Fruit fly (Drosophila melanogaster) Kc167 (cell line): ENCODE results near the gene ast.
A peak's percentile ranks its signal among the peaks of the same experiment; 100 is the strongest.

Experiments used
- Myc ChIP-seq: fragments of >200 bp; optimal IDR thresholded peaks from 2 replicates; lab custom pipeline; 2017; ENCODE audit warnings: missing external identifiers
- Sin3A ChIP-seq: fragments of >200 bp; optimal IDR thresholded peaks from 2 replicates; lab custom pipeline; 2018; ENCODE audit warnings: missing external identifiers
- h ChIP-seq: fragments of >200 bp; optimal IDR thresholded peaks from 3 replicates; lab custom pipeline; 2018; ENCODE audit warnings: missing external identifiers
- insv ChIP-seq: fragments of >200 bp; optimal IDR thresholded peaks from 3 replicates; lab custom pipeline; 2018; ENCODE audit warnings: missing external identifiers
- psq ChIP-seq: fragments of >200 bp; optimal IDR thresholded peaks from 2 replicates; lab custom pipeline; 2017; ENCODE audit warnings: missing external identifiers
- ttk ChIP-seq: sonication (Bioruptor generic); optimal IDR thresholded peaks from 2 replicates; lab custom pipeline; 2017; ENCODE audit warnings: missing external identifiers

ast gene

dm6 chr2L:1077469-1077993, at the start of gene ast, which contains the start of gene S:
Gene ast (plus strand): TSS chr2L:1077948.
Gene S (minus strand): TSS chr2L:1077815.
- no peak for TF ChIP-seq psq (lab: Kevin White, UChicago)
- TF ChIP-seq Sin3A (lab: Kevin White, UChicago) = peak; percentile 91
- no peak for TF ChIP-seq h (lab: Kevin White, UChicago)

dm6 chr2L:1036811-1037296, 40.9 kb upstream of the ast start, which contains the start of gene gNacalpha:
Gene gNacalpha (plus strand): TSS chr2L:1037246.
- TF ChIP-seq psq (lab: Kevin White, UChicago) (no peak), insv (lab: Kevin White, UChicago) (no peak), ttk (lab: Kevin White, UChicago) (no peak), h (lab: Kevin White, UChicago) (no peak), Sin3A (lab: Kevin White, UChicago) (no peak), Myc (no peak)

dm6 chr2L:1043195-1043990, 34.4 kb upstream of the ast start:
- TF ChIP-seq h (lab: Kevin White, UChicago) (no peak), ttk (lab: Kevin White, UChicago) (no peak), insv (lab: Kevin White, UChicago) (no peak), Sin3A (lab: Kevin White, UChicago) (no peak), psq (lab: Kevin White, UChicago) (no peak), Myc (no peak)

dm6 chr2L:1047245-1047644, 30.5 kb upstream of the ast start:
- TF ChIP-seq Sin3A (lab: Kevin White, UChicago) = no peak

dm6 chr2L:1047965-1048364, 29.8 kb upstream of the ast start, which contains the start of gene IA-2:
Gene IA-2 (minus strand): TSS chr2L:1048053.
- TF ChIP-seq Myc (no peak), psq (lab: Kevin White, UChicago) (no peak), ttk (lab: Kevin White, UChicago) (no peak), insv (lab: Kevin White, UChicago) (no peak), Sin3A (lab: Kevin White, UChicago) (no peak), h (lab: Kevin White, UChicago) (no peak)

- TF ChIP-seq Myc (no peak), h (lab: Kevin White, UChicago) (no peak), insv (lab: Kevin White, UChicago) (no peak), Sin3A (lab: Kevin White, UChicago) (no peak), psq (lab: Kevin White, UChicago) (no peak), ttk (lab: Kevin White, UChicago) (no peak)
Measured at dm6 chr2L:1048427-1048826, 29.3 kb upstream of the ast start.

- TF ChIP-seq h (lab: Kevin White, UChicago) (no peak), Myc (no peak), insv (lab: Kevin White, UChicago) (no peak), ttk (lab: Kevin White, UChicago) (no peak), Sin3A (lab: Kevin White, UChicago) (no peak), psq (lab: Kevin White, UChicago) (no peak)
Measured at dm6 chr2L:1048846-1049245, 28.9 kb upstream of the ast start.

dm6 chr2L:1049361-1049760, 28.4 kb upstream of the ast start:
- no peak for TF ChIP-seq h (lab: Kevin White, UChicago)
- TF ChIP-seq Myc = no peak
- no peak for TF ChIP-seq Sin3A (lab: Kevin White, UChicago)
- no peak for TF ChIP-seq ttk (lab: Kevin White, UChicago)
- no peak for TF ChIP-seq psq (lab: Kevin White, UChicago)
- TF ChIP-seq insv (lab: Kevin White, UChicago) = no peak

dm6 chr2L:1056631-1057030, 21.1 kb upstream of the ast start:
- TF ChIP-seq h (lab: Kevin White, UChicago) = no peak
- TF ChIP-seq insv (lab: Kevin White, UChicago) = no peak
- TF ChIP-seq Myc = no peak
- no peak for TF ChIP-seq ttk (lab: Kevin White, UChicago)
- TF ChIP-seq psq (lab: Kevin White, UChicago) = no peak
- no peak for TF ChIP-seq Sin3A (lab: Kevin White, UChicago)

dm6 chr2L:1057513-1057912, 20.2 kb upstream of the ast start:
- no peak for TF ChIP-seq ttk (lab: Kevin White, UChicago)
- no peak for TF ChIP-seq insv (lab: Kevin White, UChicago)
- no peak for TF ChIP-seq Sin3A (lab: Kevin White, UChicago)
- TF ChIP-seq h (lab: Kevin White, UChicago) = no peak
- TF ChIP-seq Myc = no peak
- no peak for TF ChIP-seq psq (lab: Kevin White, UChicago)

dm6 chr2L:1062473-1063363, 15.0 kb upstream of the ast start:
- TF ChIP-seq psq (lab: Kevin White, UChicago) (no peak), h (lab: Kevin White, UChicago) (no peak), insv (lab: Kevin White, UChicago) (no peak), ttk (lab: Kevin White, UChicago) (no peak), Myc (no peak), Sin3A (lab: Kevin White, UChicago) (no peak)
